Worm (Caenorhabditis elegans) whole organism, L4/young adult: ENCODE measurements around the gene Y40B10B.1.

Experiments used
- W03F9.2 ChIP-seq: fragments of 150-350 bp; optimal IDR thresholded peaks from 2 replicates; lab custom pipeline; 2014; ENCODE audit warnings: missing biosample characterization, missing genetic modification characterization
- dao-5 ChIP-seq: sonication (generic microtip); optimal IDR thresholded peaks from 2 replicates; lab custom pipeline; 2016; ENCODE audit warnings: missing genotype, missing genetic modification characterization, moderate library complexity, missing compliant biosample characterization
- him-1 ChIP-seq: sonication (generic microtip); optimal IDR thresholded peaks from 2 replicates; lab custom pipeline; 2016; ENCODE audit warnings: missing genotype, missing genetic modification reagents, missing genetic modification characterization, missing compliant biosample characterization

Gene Y40B10B.1

ce11 chrV:1968809-1969208 lies 7.5 kb upstream of the Y40B10B.1 start:
- no peak for TF ChIP-seq him-1 (tag; lab: Kevin White, UChicago)
- TF ChIP-seq W03F9.2 (tag; lab: Kevin White, UChicago), result no peak
- no peak for TF ChIP-seq dao-5 (tag; lab: Kevin White, UChicago)

- TF ChIP-seq him-1 (tag; lab: Kevin White, UChicago) (no peak), W03F9.2 (tag; lab: Kevin White, UChicago) (no peak), dao-5 (tag; lab: Kevin White, UChicago) (no peak)
Observed at ce11 chrV:1966962-1967361, 5.6 kb upstream of the Y40B10B.1 start.

ce11 chrV:1964806-1965205 lies 3.5 kb upstream of the Y40B10B.1 start, which contains the start of gene srj-15:
TSS of gene srj-15 (minus strand) at chrV:1964906.
- TF ChIP-seq W03F9.2 (tag; lab: Kevin White, UChicago) (no peak), him-1 (tag; lab: Kevin White, UChicago) (no peak), dao-5 (tag; lab: Kevin White, UChicago) (no peak)

DNA sequence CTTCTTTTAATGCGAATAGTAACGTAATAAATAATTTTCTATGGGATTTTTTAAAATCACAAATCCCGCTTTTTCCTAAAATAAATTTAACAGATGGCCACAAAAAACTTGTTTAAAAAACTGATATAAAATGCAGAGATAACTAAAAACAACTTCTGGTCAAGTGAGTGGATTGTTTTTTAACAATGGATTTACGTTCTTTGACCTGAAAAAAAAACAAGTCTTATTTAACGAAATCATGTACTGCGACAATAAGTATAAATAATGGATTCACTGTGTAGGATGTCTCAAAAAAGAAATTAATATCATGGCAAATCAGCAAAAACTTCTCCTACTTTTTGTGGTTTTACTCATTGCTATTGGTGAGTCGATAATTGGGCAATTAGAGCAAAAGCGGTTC lies 4.2 kb downstream of the Y40B10B.1 start, which contains the start of gene fipr-25:
Gene fipr-25, plus strand, starts transcription at position 301 of the 400 bp plus-strand sequence.
- TF ChIP-seq dao-5 (tag; lab: Kevin White, UChicago) (no peak), him-1 (tag; lab: Kevin White, UChicago) (no peak), W03F9.2 (tag; lab: Kevin White, UChicago) (no peak)

DNA sequence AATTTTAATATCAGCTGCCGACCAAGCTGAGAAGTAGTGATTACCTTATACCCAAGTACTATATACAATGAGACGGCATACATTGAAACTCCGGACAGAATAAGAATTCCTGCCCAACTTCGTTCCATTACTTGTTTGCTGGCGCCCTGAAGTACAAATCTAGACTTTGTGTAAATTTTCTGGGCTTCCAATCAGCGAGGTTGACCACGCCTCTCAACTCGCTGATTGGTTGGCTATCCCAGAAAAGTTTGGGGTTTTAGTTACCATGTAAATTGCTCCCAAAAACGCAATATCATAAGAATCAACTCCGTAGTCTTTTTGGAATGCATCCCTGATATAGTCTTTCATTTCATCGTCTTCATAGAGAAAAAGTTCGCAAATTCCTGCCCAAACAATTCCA lies 6.1 kb downstream of the Y40B10B.1 start:
- TF ChIP-seq him-1 (tag; lab: Kevin White, UChicago), result no peak
- TF ChIP-seq W03F9.2 (tag; lab: Kevin White, UChicago), result no peak
- no peak for TF ChIP-seq dao-5 (tag; lab: Kevin White, UChicago)

DNA sequence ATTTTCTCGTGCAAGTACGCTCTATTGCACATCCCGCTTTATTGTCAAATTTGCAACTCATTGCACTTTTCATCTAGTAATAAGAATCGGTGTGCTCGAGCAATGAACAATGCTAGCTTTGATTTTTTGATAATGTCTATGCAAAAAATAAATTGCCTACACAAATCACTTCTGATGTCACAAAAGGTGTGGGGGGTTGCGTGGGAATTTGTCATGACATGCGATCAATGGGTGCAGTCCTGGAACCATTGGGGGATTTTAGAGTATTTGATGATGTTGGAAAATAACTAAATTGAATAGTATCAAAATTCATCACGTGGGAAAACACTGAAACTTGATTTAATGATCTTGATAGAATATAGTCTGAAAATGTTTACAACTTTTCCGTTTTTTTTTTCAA lies 15.5 kb downstream of the Y40B10B.1 start:
- no peak for TF ChIP-seq W03F9.2 (tag; lab: Kevin White, UChicago)
- TF ChIP-seq him-1 (tag; lab: Kevin White, UChicago), result no peak
- TF ChIP-seq dao-5 (tag; lab: Kevin White, UChicago), result no peak

DNA sequence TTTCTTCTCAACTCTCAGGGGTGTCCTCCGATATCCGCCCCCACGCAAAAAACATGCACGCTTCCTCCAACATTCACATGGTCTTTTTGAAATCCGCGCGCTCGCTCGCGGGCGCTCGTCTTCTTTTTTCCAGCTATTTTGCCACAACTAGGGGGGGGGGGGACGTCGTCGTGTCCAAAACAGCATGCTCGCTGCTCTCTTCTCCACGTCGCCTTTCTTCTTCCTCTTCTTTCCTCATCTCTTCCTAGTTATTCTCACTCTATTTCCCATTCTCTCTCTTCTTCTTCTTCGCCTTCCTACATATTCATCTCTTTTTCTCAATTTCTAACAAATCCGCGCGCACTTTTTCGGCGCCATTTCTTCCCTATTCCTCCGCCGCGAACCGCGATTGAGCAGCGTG lies 17.9 kb downstream of the Y40B10B.1 start:
- TF ChIP-seq him-1 (tag; lab: Kevin White, UChicago) (peak; percentile 48), dao-5 (tag; lab: Kevin White, UChicago) (no peak), W03F9.2 (tag; lab: Kevin White, UChicago) (no peak)

DNA sequence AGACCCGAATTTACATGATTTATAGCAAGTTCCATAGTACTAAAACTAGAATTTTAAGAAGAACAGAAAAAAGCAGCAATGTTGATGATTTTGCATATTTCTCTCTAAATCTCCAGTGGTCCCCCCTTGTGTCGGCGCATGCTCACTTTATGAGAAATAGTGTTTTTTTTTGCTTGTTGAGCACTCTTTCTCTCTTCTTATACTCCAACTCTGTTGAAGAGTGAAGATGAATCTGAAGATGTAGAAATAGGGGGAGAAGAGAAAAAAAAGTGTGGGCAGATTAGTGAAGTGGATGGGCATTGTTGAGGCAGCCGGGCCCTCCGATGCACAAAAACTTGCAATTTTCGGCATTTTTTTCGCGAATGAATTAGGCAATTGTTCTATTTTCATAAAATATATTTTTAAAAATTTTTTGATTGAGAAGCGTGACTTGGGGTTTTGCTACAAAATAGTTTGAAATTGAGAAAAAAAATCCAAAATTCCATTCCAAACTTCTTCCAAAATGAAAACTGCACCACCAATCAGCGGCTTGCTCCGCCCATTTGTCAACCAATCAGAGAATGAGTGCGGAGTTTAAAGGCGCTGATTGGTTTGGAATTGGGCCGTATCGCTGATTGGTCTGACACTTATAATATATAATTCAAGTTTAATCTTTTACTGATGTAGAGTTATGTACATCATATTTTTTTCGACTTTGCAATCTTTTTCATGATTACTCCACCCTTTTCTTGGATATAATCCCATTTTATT lies 20.7 kb downstream of the Y40B10B.1 start:
- no peak for TF ChIP-seq him-1 (tag; lab: Kevin White, UChicago)

- TF ChIP-seq him-1 (tag; lab: Kevin White, UChicago) (no peak), dao-5 (tag; lab: Kevin White, UChicago) (no peak), W03F9.2 (tag; lab: Kevin White, UChicago) (no peak)
Observed at ce11 chrV:1937963-1938362, 23.4 kb downstream of the Y40B10B.1 start, which contains the start of gene glb-25. TSS of gene glb-25 (plus strand) at chrV:1938263.

ce11 chrV:1935494-1935893 lies 25.9 kb downstream of the Y40B10B.1 start:
- no peak for TF ChIP-seq W03F9.2 (tag; lab: Kevin White, UChicago)
- no peak for TF ChIP-seq him-1 (tag; lab: Kevin White, UChicago)

- TF ChIP-seq him-1 (tag; lab: Kevin White, UChicago), result no peak
- TF ChIP-seq W03F9.2 (tag; lab: Kevin White, UChicago), result no peak
Observed at ce11 chrV:1928473-1928872, 32.9 kb downstream of the Y40B10B.1 start.

DNA sequence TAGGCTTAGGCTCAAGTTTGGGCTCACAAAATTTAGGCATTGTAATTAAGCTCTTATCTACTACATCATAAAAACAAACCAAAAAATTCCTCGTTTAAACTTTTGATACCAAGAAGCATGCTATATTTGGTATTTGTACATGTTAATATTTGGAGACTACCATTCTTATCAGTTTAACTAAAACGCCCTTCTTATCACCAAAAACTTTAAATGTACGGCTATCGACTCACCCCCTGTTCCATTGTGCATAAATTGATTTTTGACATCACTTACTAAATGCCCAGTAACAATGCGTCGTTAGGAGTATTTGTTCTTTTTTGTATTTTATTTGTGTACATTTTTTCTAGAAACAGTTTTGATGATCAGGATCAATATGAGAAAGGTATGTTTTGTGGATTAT lies 34.3 kb downstream of the Y40B10B.1 start, which contains the start of gene T06A1.5:
Gene T06A1.5, plus strand, starts transcription at position 209 of the 400 bp plus-strand sequence.
- TF ChIP-seq him-1 (tag; lab: Kevin White, UChicago) (no peak), W03F9.2 (tag; lab: Kevin White, UChicago) (no peak), dao-5 (tag; lab: Kevin White, UChicago) (no peak)

ce11 chrV:1925487-1925886 lies 35.9 kb downstream of the Y40B10B.1 start, which contains the start of gene T06A1.1:
TSS of gene T06A1.1 (minus strand) at chrV:1925587.
- no peak for TF ChIP-seq W03F9.2 (tag; lab: Kevin White, UChicago)
- no peak for TF ChIP-seq him-1 (tag; lab: Kevin White, UChicago)
- no peak for TF ChIP-seq dao-5 (tag; lab: Kevin White, UChicago)

DNA sequence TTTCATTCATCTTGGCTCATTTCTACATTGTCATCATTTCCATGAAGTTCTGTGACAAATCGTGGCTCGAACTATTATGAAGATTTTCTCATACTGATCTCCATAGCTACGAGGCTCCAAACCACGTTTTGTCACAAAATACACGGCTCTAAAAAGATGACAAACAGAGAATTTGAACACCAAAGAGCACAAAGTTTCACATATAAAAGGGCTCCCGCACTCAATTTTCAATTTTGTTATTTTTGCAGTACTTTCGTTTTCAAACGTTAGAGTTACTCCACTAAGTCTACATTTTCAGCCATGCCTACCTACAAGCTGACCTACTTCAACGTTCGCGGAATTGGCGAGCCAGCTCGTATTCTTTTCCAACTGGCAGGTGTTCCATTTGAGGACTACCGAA lies 40.0 kb downstream of the Y40B10B.1 start, which contains the start of gene gst-37:
Gene gst-37, plus strand, starts transcription at position 301 of the 400 bp plus-strand sequence.
- TF ChIP-seq dao-5 (tag; lab: Kevin White, UChicago) (no peak), W03F9.2 (tag; lab: Kevin White, UChicago) (no peak)
